Worm (Caenorhabditis elegans): ENCODE data around the gene F46C5.1.

F46C5.1 gene

ce11 chrII:8787376-8787775 is 33.6 kb downstream of the F46C5.1 start (continued):
- TF ChIP-seq lin-39 (tag; optimal IDR thresholded peaks at IDR 0.05): no peak
- peak; percentile 80 for TF ChIP-seq Y55F3AM.14 (GFP tag; optimal IDR thresholded peaks at IDR 0.05)
- TF ChIP-seq ztf-1 (GFP tag; conservative IDR thresholded peaks at IDR 0.05): 0 out of 2 replicates have a peak, but pooled peaks have one; percentile 46
- TF ChIP-seq mbf-1 (tag; optimal IDR thresholded peaks at IDR 0.05): no peak
- no peak for TF ChIP-seq unc-39 (tag; optimal IDR thresholded peaks at IDR 0.05)
- no peak for TF ChIP-seq nhr-12 (tag; optimal IDR thresholded peaks at IDR 0.05)
- peak; percentile 28 for TF ChIP-seq ZK546.5 (tag; optimal IDR thresholded peaks at IDR 0.05)

- TF ChIP-seq lsy-2 (tag; optimal IDR thresholded peaks at IDR 0.05): peak in 1 of 2 experiments; percentile 46
- TF ChIP-seq fos-1 (tag; optimal IDR thresholded peaks at IDR 0.05): no peak
- TF ChIP-seq ztf-1 (GFP tag; conservative IDR thresholded peaks at IDR 0.05): no peak
- TF ChIP-seq sma-9 (GFP tag; optimal IDR thresholded peaks at IDR 0.05): peak; percentile 25
- TF ChIP-seq sma-9 (tag; optimal IDR thresholded peaks at IDR 0.05): no peak
- TF ChIP-seq lin-11 (tag; optimal IDR thresholded peaks at IDR 0.05): no peak
- no peak for TF ChIP-seq Y55F3AM.14 (GFP tag; optimal IDR thresholded peaks at IDR 0.05)
- no peak for TF ChIP-seq ZK546.5 (tag; optimal IDR thresholded peaks at IDR 0.05)
- no peak for TF ChIP-seq mab-5 (tag; optimal IDR thresholded peaks at IDR 0.05)
- no peak for TF ChIP-seq skn-1 (tag; optimal IDR thresholded peaks at IDR 0.05)
- peak; percentile 8 for TF ChIP-seq snpc-4 (tag; optimal IDR thresholded peaks at IDR 0.05)
- TF ChIP-seq ceh-16 (tag; optimal IDR thresholded peaks at IDR 0.05): no peak
- peak; percentile 46 for TF ChIP-seq nhr-129 (tag; optimal IDR thresholded peaks at IDR 0.05)
- no peak for TF ChIP-seq F13H6.1 (tag; optimal IDR thresholded peaks at IDR 0.05)
- TF ChIP-seq mdl-1 (tag; optimal IDR thresholded peaks at IDR 0.05): peak; percentile 45 to 58
- TF ChIP-seq nhr-10 (tag; optimal IDR thresholded peaks at IDR 0.05): no peak
- peak; percentile 39 for TF ChIP-seq ztf-4 (tag; optimal IDR thresholded peaks at IDR 0.05)
- TF ChIP-seq lin-13 (GFP tag; optimal IDR thresholded peaks at IDR 0.05): no peak
- no peak for TF ChIP-seq ceh-82 (tag; optimal IDR thresholded peaks at IDR 0.05)
- no peak for TF ChIP-seq peb-1 (tag; optimal IDR thresholded peaks at IDR 0.05)
- TF ChIP-seq nhr-77 (tag; optimal IDR thresholded peaks at IDR 0.05): no peak
- no peak for TF ChIP-seq nhr-23 (tag; optimal IDR thresholded peaks at IDR 0.05)
- TF ChIP-seq nhr-237 (tag; optimal IDR thresholded peaks at IDR 0.05): no peak
- TF ChIP-seq R02D3.7 (tag; optimal IDR thresholded peaks at IDR 0.05): no peak
- no peak for TF ChIP-seq alr-1 (tag; optimal IDR thresholded peaks at IDR 0.05)
- TF ChIP-seq ztf-11 (tag; optimal IDR thresholded peaks at IDR 0.05): no peak
- no peak for TF ChIP-seq nhr-21 (tag; optimal IDR thresholded peaks at IDR 0.05)
- no peak for TF ChIP-seq dmd-4 (tag; optimal IDR thresholded peaks at IDR 0.05)
- peak; percentile 35 for TF ChIP-seq C34F6.9 (tag; optimal IDR thresholded peaks at IDR 0.05)
- TF ChIP-seq lin-39 (tag; optimal IDR thresholded peaks at IDR 0.05): no peak
- TF ChIP-seq aly-2 (tag; optimal IDR thresholded peaks at IDR 0.05): no peak
- peak; percentile 32 for TF ChIP-seq sem-4 (tag; optimal IDR thresholded peaks at IDR 0.05)
- no peak for TF ChIP-seq nhr-12 (tag; optimal IDR thresholded peaks at IDR 0.05)
- no peak for TF ChIP-seq elt-1 (tag; optimal IDR thresholded peaks at IDR 0.05)
- peak; percentile 13 for TF ChIP-seq nhr-11 (tag; optimal IDR thresholded peaks at IDR 0.05)
These were observed 35.1 kb downstream of the F46C5.1 start for ce11 chrII:8785875-8786274.

- peak; percentile 48 for TF ChIP-seq nhr-129 (tag; optimal IDR thresholded peaks at IDR 0.05)
- TF ChIP-seq crh-2 (tag; optimal IDR thresholded peaks at IDR 0.05): peak; percentile 71
- peak in 1 of 2 experiments; percentile 41 for TF ChIP-seq lsy-2 (tag; optimal IDR thresholded peaks at IDR 0.05)
- no peak for TF ChIP-seq ztf-11 (tag; optimal IDR thresholded peaks at IDR 0.05)
- TF ChIP-seq unc-55 (GFP tag; optimal IDR thresholded peaks at IDR 0.05): peak; percentile 71
- peak; percentile 49 for TF ChIP-seq F13H6.1 (tag; optimal IDR thresholded peaks at IDR 0.05)
- peak; percentile 28 for TF ChIP-seq sma-9 (GFP tag; optimal IDR thresholded peaks at IDR 0.05)
- no peak for TF ChIP-seq sma-9 (tag; optimal IDR thresholded peaks at IDR 0.05)
- TF ChIP-seq ama-1 (optimal IDR thresholded peaks at IDR 0.05): peak; percentile 82
- no peak for TF ChIP-seq sma-3 (GFP tag; optimal IDR thresholded peaks at IDR 0.05)
- TF ChIP-seq R02D3.7 (tag; optimal IDR thresholded peaks at IDR 0.05): no peak
- TF ChIP-seq fos-1 (tag; optimal IDR thresholded peaks at IDR 0.05): peak; percentile 6
- TF ChIP-seq C34F6.9 (tag; optimal IDR thresholded peaks at IDR 0.05): peak; percentile 86
- TF ChIP-seq snpc-4 (tag; optimal IDR thresholded peaks at IDR 0.05): peak; percentile 13
- TF ChIP-seq ztf-4 (tag; optimal IDR thresholded peaks at IDR 0.05): peak; percentile 20
- TF ChIP-seq mdl-1 (tag; optimal IDR thresholded peaks at IDR 0.05): no peak
- TF ChIP-seq egl-27 (tag; optimal IDR thresholded peaks at IDR 0.05): no peak
- no peak for TF ChIP-seq peb-1 (tag; optimal IDR thresholded peaks at IDR 0.05)
- peak; percentile 23 for TF ChIP-seq sem-4 (tag; optimal IDR thresholded peaks at IDR 0.05)
- no peak for TF ChIP-seq aly-2 (tag; optimal IDR thresholded peaks at IDR 0.05)
- TF ChIP-seq unc-62 (GFP tag; optimal IDR thresholded peaks at IDR 0.05): no peak
- TF ChIP-seq lin-11 (tag; optimal IDR thresholded peaks at IDR 0.05): no peak
- TF ChIP-seq alr-1 (tag; optimal IDR thresholded peaks at IDR 0.05): no peak
- TF ChIP-seq zag-1 (tag; optimal IDR thresholded peaks at IDR 0.05): peak; percentile 33
These were observed 36.6 kb downstream of the F46C5.1 start for ce11 chrII:8784235-8784928.

Measured in whole organism, L2 larva.